Fruit fly (Drosophila melanogaster) whole organism, embryonic: ENCODE results near the gene IntS10.
A peak's percentile ranks its signal among the peaks of the same experiment; 100 is the strongest.

ENCODE experiments used
- Awh ChIP-seq: fragments of 200-800 bp; sonication (Bioruptor generic); IDR thresholded peaks from 2 replicates; pipeline ENCODE4, ENCODE4 v1.3.6; 2022; ENCODE audit warnings: missing biosample characterization, missing genetic modification characterization
- CG12219 ChIP-seq: fragments of 200-800 bp; sonication (Bioruptor generic); optimal IDR thresholded peaks from 3 replicates; lab custom pipeline; 2018; ENCODE audit warnings: missing biosample characterization, mild to moderate bottlenecking, missing genetic modification characterization
- CG1233 ChIP-seq: fragments of 200-800 bp; sonication (Bioruptor generic); optimal IDR thresholded peaks from 4 replicates; lab custom pipeline; 2018; ENCODE audit warnings: missing biosample characterization, mild to moderate bottlenecking, missing genetic modification characterization
- CG1529 ChIP-seq: fragments of 200-800 bp; sonication (Bioruptor generic); optimal IDR thresholded peaks from 3 replicates; lab custom pipeline; 2018; ENCODE audit warnings: missing biosample characterization, missing genetic modification characterization
- CG15479 ChIP-seq: fragments of 200-800 bp; sonication (Bioruptor generic); optimal IDR thresholded peaks from 3 replicates; lab custom pipeline; 2019; ENCODE audit warnings: missing biosample characterization, mild to moderate bottlenecking, missing genetic modification characterization, moderate library complexity
- CG16863 ChIP-seq: fragments of 200-800 bp; sonication (Bioruptor generic); optimal IDR thresholded peaks from 3 replicates; lab custom pipeline; 2016; ENCODE audit warnings: missing biosample characterization, missing genetic modification characterization
- CG17359 ChIP-seq: fragments of 200-800 bp; sonication (Bioruptor generic); optimal IDR thresholded peaks from 3 replicates; lab custom pipeline; 2018; ENCODE audit warnings: missing biosample characterization, mild to moderate bottlenecking, missing genetic modification characterization, moderate library complexity
- CG17912 ChIP-seq: fragments of 200-800 bp; sonication (Bioruptor generic); optimal IDR thresholded peaks from 2 replicates; lab custom pipeline; 2018; ENCODE audit warnings: missing biosample characterization, mild to moderate bottlenecking, missing genetic modification characterization
- CG18764 ChIP-seq: fragments of 200-800 bp; sonication (Bioruptor generic); optimal IDR thresholded peaks from 3 replicates; lab custom pipeline; 2016; ENCODE audit warnings: missing biosample characterization, missing genetic modification characterization
- CG2120 ChIP-seq: fragments of 200-800 bp; sonication (Bioruptor generic); optimal IDR thresholded peaks from 3 replicates; lab custom pipeline; 2016; ENCODE audit warnings: missing biosample characterization, missing genetic modification characterization
- CG30403 ChIP-seq: fragments of 200-800 bp; sonication (Bioruptor generic); optimal IDR thresholded peaks from 3 replicates; lab custom pipeline; 2016; ENCODE audit warnings: missing biosample characterization, missing genetic modification characterization
- CG3847 ChIP-seq: fragments of 200-800 bp; sonication (Bioruptor generic); IDR thresholded peaks from 2 replicates; pipeline ENCODE4 v1.3.6; 2022; ENCODE audit warnings: missing biosample characterization, missing genetic modification characterization
- CG3995 ChIP-seq: fragments of 200-800 bp; sonication (Bioruptor generic); optimal IDR thresholded peaks from 3 replicates; lab custom pipeline; 2016; ENCODE audit warnings: missing biosample characterization, missing genetic modification characterization
- CG7839 ChIP-seq: fragments of 200-800 bp; sonication (Bioruptor generic); optimal IDR thresholded peaks from 3 replicates; lab custom pipeline; 2018; ENCODE audit warnings: missing biosample characterization, mild to moderate bottlenecking, missing genetic modification characterization, moderate library complexity
- CG9817 ChIP-seq: fragments of 200-800 bp; sonication (Bioruptor generic); optimal IDR thresholded peaks from 2 replicates; lab custom pipeline; 2018; ENCODE audit warnings: missing biosample characterization, mild to moderate bottlenecking, missing genetic modification characterization, moderate library complexity
- CrebB ChIP-seq: fragments of 200-800 bp; sonication (Bioruptor generic); optimal IDR thresholded peaks from 3 replicates; lab custom pipeline; 2018; ENCODE audit warnings: missing biosample characterization, mild to moderate bottlenecking, missing genetic modification characterization
- Deaf1 ChIP-seq: fragments of 200-800 bp; optimal IDR thresholded peaks from 3 replicates; lab custom pipeline; 2019; ENCODE audit warnings: missing biosample characterization, mild to moderate bottlenecking, missing genetic modification characterization, moderate library complexity
- Dek ChIP-seq: fragments of 200-800 bp; sonication (Bioruptor generic); optimal IDR thresholded peaks from 3 replicates; lab custom pipeline; 2019; ENCODE audit warnings: missing biosample characterization, mild to moderate bottlenecking, missing genetic modification characterization, moderate library complexity
- Dfd ChIP-seq, 2 experiments: fragments of >200 bp; optimal IDR thresholded peaks; 2 replicates each; lab custom pipeline; 2017; ENCODE audit warnings: missing biosample characterization in 2 of 2, missing genetic modification characterization in 2 of 2
- E2f1 ChIP-seq: fragments of 200-800 bp; sonication (Bioruptor generic); IDR thresholded peaks from 2 replicates; pipeline ENCODE4 v1.3.6; 2022; ENCODE audit warnings: missing biosample characterization, missing genetic modification characterization
- E2f2 ChIP-seq: fragments of 200-800 bp; sonication (Bioruptor generic); IDR thresholded peaks from 2 replicates; pipeline ENCODE4 v1.3.6; 2022; ENCODE audit warnings: missing biosample characterization, missing genetic modification characterization
- ERR ChIP-seq: fragments of 200-800 bp; sonication (Bioruptor generic); optimal IDR thresholded peaks from 2 replicates; lab custom pipeline; 2016; ENCODE audit warnings: missing biosample characterization, missing genetic modification characterization
- Ets97D ChIP-seq: fragments of 200-800 bp; sonication (Bioruptor generic); optimal IDR thresholded peaks from 3 replicates; lab custom pipeline; 2016; ENCODE audit warnings: missing biosample characterization, missing genetic modification characterization
- Hsf ChIP-seq: fragments of 200-800 bp; sonication (Bioruptor generic); optimal IDR thresholded peaks from 3 replicates; lab custom pipeline; 2016; ENCODE audit warnings: missing biosample characterization, missing genetic modification characterization
- Lpt ChIP-seq: fragments of >200 bp; optimal IDR thresholded peaks from 2 replicates; lab custom pipeline; 2018; ENCODE audit warnings: missing biosample characterization, missing genetic modification characterization
- MBD-R2 ChIP-seq: fragments of 200-800 bp; sonication (Bioruptor generic); IDR thresholded peaks from 2 replicates; pipeline ENCODE4 v1.3.6; 2022; ENCODE audit warnings: missing biosample characterization, missing genetic modification characterization
- Med ChIP-seq: fragments of 200-800 bp; sonication (Bioruptor generic); peaks from one replicate; lab custom pipeline; 2016; ENCODE audit warnings: missing biosample characterization, missing genetic modification characterization, mild to moderate bottlenecking, inconsistent platforms, moderate library complexity
- NFAT ChIP-seq: fragments of 200-800 bp; sonication (Bioruptor generic); IDR thresholded peaks from 2 replicates; pipeline ENCODE4 v1.3.6; 2022; ENCODE audit warnings: missing biosample characterization, missing genetic modification characterization
- Nf-YC ChIP-seq: fragments of 200-800 bp; optimal IDR thresholded peaks from 3 replicates; lab custom pipeline; 2019; ENCODE audit warnings: missing biosample characterization, mild to moderate bottlenecking, missing genetic modification characterization, moderate library complexity
- Ptx1 ChIP-seq: fragments of 200-800 bp; sonication (Bioruptor generic); IDR thresholded peaks from 2 replicates; pipeline ENCODE4 v1.3.6; 2022; ENCODE audit warnings: missing biosample characterization, missing genetic modification characterization
- Sox102F ChIP-seq: fragments of 200-800 bp; sonication (Bioruptor generic); optimal IDR thresholded peaks from 2 replicates; lab custom pipeline; 2018; ENCODE audit warnings: missing biosample characterization, mild to moderate bottlenecking, missing genetic modification characterization, moderate library complexity
- Ssrp ChIP-seq: fragments of 200-800 bp; sonication (Bioruptor generic); optimal IDR thresholded peaks from 2 replicates; lab custom pipeline; 2018; ENCODE audit warnings: missing biosample characterization, mild to moderate bottlenecking, missing genetic modification characterization, moderate library complexity
- Stat92E ChIP-seq, 3 experiments: fragments of >200 bp in 2 of 3; fragments of 200-800 bp in 1 of 3; sonication (Bioruptor generic) in 1 of 3; optimal IDR thresholded peaks; 2 replicates each; lab custom pipeline; 2017 to 2019; ENCODE audit warnings: missing biosample characterization in 3 of 3, missing genetic modification characterization in 3 of 3, mild to moderate bottlenecking in 1 of 3, moderate library complexity in 1 of 3
- chinmo ChIP-seq: fragments of 200-800 bp; sonication (Bioruptor generic); IDR thresholded peaks from 4 replicates; pipeline ENCODE4 v1.3.6; 2022; ENCODE audit warnings: missing biosample characterization, missing genetic modification characterization; ENCODE audit not compliant: partially characterized antibody
- corto ChIP-seq: fragments of 200-800 bp; sonication (Bioruptor generic); optimal IDR thresholded peaks from 2 replicates; lab custom pipeline; 2016; ENCODE audit warnings: missing biosample characterization, mild to moderate bottlenecking, missing genetic modification characterization, moderate library complexity
- dm ChIP-seq: fragments of 200-800 bp; sonication (Bioruptor generic); optimal IDR thresholded peaks from 3 replicates; lab custom pipeline; 2016; ENCODE audit warnings: missing biosample characterization, missing genetic modification characterization
- dysf ChIP-seq: fragments of 200-800 bp; sonication (Bioruptor generic); IDR thresholded peaks from 3 replicates; pipeline ENCODE4 v1.3.6; 2022; ENCODE audit warnings: missing biosample characterization, missing genetic modification characterization
- esg ChIP-seq: fragments of 200-800 bp; sonication (Bioruptor generic); conservative IDR thresholded peaks from 2 replicates; pipeline ENCODE4 v1.3.6; 2022; ENCODE audit warnings: missing biosample characterization, missing genetic modification characterization
- gce ChIP-seq: fragments of 200-800 bp; sonication (Bioruptor generic); IDR thresholded peaks from 3 replicates; pipeline ENCODE4 v1.3.6; 2022; ENCODE audit warnings: missing biosample characterization, missing genetic modification characterization
- gsb ChIP-seq: fragments of 200-800 bp; sonication (Bioruptor generic); IDR thresholded peaks from 2 replicates; pipeline ENCODE4 v1.3.6; 2022; ENCODE audit warnings: missing biosample characterization, missing genetic modification characterization
- h ChIP-seq: fragments of >200 bp; optimal IDR thresholded peaks from 2 replicates; lab custom pipeline; 2017
- insv ChIP-seq, 2 experiments: fragments of 200-800 bp; sonication (Bioruptor generic); optimal IDR thresholded peaks; 3 replicates each; lab custom pipeline; 2016 to 2018; ENCODE audit warnings: missing biosample characterization in 2 of 2, missing genetic modification characterization in 2 of 2
- lmd ChIP-seq: fragments of 200-800 bp; sonication (Bioruptor generic); IDR thresholded peaks from 2 replicates; pipeline ENCODE4 v1.3.6; 2022; ENCODE audit warnings: missing biosample characterization, missing genetic modification characterization
- pb ChIP-seq: fragments of 200-800 bp; sonication (Bioruptor generic); optimal IDR thresholded peaks from 3 replicates; lab custom pipeline; 2016; ENCODE audit warnings: missing biosample characterization, missing genetic modification characterization
- peb ChIP-seq: fragments of 200-800 bp; sonication (Bioruptor generic); IDR thresholded peaks from 2 replicates; pipeline ENCODE4 v1.3.6; 2022; ENCODE audit warnings: missing biosample characterization, missing genetic modification characterization
- prd ChIP-seq, 3 experiments: fragments of >200 bp in 2 of 3; fragments of 200-800 bp in 1 of 3; sonication (Bioruptor generic) in 1 of 3; optimal IDR thresholded peaks in 2 of 3; IDR thresholded peaks in 1 of 3; 2 replicates in 2 of 3; 3 replicates in 1 of 3; pipeline versions ENCODE4 v1.3.6 to Lab custom; 2017 to 2022; ENCODE audit warnings: missing biosample characterization in 1 of 3, missing genetic modification characterization in 1 of 3
- pum ChIP-seq: fragments of 200-800 bp; sonication (Bioruptor generic); optimal IDR thresholded peaks from 2 replicates; lab custom pipeline; 2016; ENCODE audit warnings: missing biosample characterization, missing genetic modification characterization
- repo ChIP-seq: fragments of 200-800 bp; sonication (Bioruptor generic); optimal IDR thresholded peaks from 2 replicates; lab custom pipeline; 2016; ENCODE audit warnings: missing biosample characterization, missing genetic modification characterization
- sens ChIP-seq: fragments of 200-800 bp; sonication (Bioruptor generic); peaks from one replicate; lab custom pipeline; 2016; ENCODE audit warnings: missing biosample characterization, missing genetic modification characterization
- shn ChIP-seq: fragments of 200-800 bp; sonication (Bioruptor generic); optimal IDR thresholded peaks from 3 replicates; lab custom pipeline; 2016; ENCODE audit warnings: missing biosample characterization, missing genetic modification characterization
- sisA ChIP-seq: fragments of 200-800 bp; sonication (Bioruptor generic); IDR thresholded peaks from 2 replicates; pipeline ENCODE4 v1.3.6; 2022; ENCODE audit warnings: missing biosample characterization, missing genetic modification characterization
- unc-4 ChIP-seq: fragments of 200-800 bp; sonication (Bioruptor generic); IDR thresholded peaks from 2 replicates; pipeline ENCODE4 v1.3.6; 2022; ENCODE audit warnings: missing biosample characterization, missing genetic modification characterization; ENCODE audit not compliant: partially characterized antibody

Gene IntS10

DNA sequence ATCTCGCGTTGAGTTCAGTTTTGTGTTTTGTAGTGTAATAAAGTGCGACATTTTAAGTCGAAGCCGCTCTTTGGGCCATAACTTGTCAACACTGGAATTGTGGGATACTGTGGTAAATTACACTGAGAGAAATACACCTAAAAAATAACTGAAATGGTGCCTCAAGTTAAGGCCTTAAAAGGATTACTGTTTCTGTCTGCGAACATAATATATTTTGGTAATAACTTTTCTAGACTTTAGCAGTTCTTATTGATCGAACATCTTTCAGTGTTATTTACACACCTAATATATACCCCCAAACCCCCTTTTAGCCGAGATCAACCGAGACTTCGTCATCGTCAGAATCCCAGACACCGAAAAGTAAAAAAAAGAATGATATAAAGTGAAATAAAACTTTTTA lies 45.3 kb downstream of the IntS10 start (continued):
- peak; percentile 12 for TF ChIP-seq Hsf (GFP tag; lab: Kevin White, UChicago)
- TF ChIP-seq Med (GFP tag; lab: Kevin White, UChicago): peak; percentile 87
- peak; percentile 16 for TF ChIP-seq CG1529 (GFP tag; lab: Kevin White, UChicago)
- no peak for TF ChIP-seq Stat92E (GFP tag; optimal IDR thresholded peaks at IDR 0.05; lab: Kevin White, UChicago)
- TF ChIP-seq E2f1: no peak
- peak; percentile 43 for TF ChIP-seq CG2120 (GFP tag; lab: Kevin White, UChicago)
- no peak for TF ChIP-seq Ets97D (GFP tag; lab: Kevin White, UChicago)
- TF ChIP-seq dysf (GFP tag; lab: Robert Waterston, UW): 0 out of 3 replicates have a peak, but pooled peaks have one; percentile 25
- TF ChIP-seq sens (GFP tag; lab: Kevin White, UChicago): peak; percentile 83
- TF ChIP-seq Ssrp (tag; lab: Kevin White, UChicago): peak; percentile 45
- no peak for TF ChIP-seq pb (GFP tag; lab: Kevin White, UChicago)
- TF ChIP-seq corto: no peak
- TF ChIP-seq Dfd (GFP tag; optimal IDR thresholded peaks at IDR 0.05; lab: Kevin White, UChicago): no peak
- TF ChIP-seq Ptx1 (GFP tag; lab: Robert Waterston, UW): 0 out of 2 replicates have a peak, but pooled peaks have one; percentile 27
- no peak for TF ChIP-seq unc-4
- peak; percentile 45; the same call in 1 of the 2 replicates for TF ChIP-seq sisA
- no peak for TF ChIP-seq Deaf1 (tag; lab: Kevin White, UChicago)
- TF ChIP-seq insv (GFP tag; optimal IDR thresholded peaks at IDR 0.05; lab: Kevin White, UChicago): no peak
- TF ChIP-seq Dek: no peak
- TF ChIP-seq CG30403 (GFP tag; lab: Kevin White, UChicago): peak; percentile 26
- TF ChIP-seq Sox102F (GFP tag; lab: Kevin White, UChicago): peak; percentile 57
- no peak for TF ChIP-seq CG1233 (GFP tag; lab: Kevin White, UChicago)
- no peak for TF ChIP-seq CG3847 (GFP tag; lab: Robert Waterston, UW)
- TF ChIP-seq shn (GFP tag; lab: Kevin White, UChicago): no peak
- TF ChIP-seq repo: no peak
- TF ChIP-seq esg (GFP tag; lab: Robert Waterston, UW): no peak
- TF ChIP-seq peb (GFP tag; lab: Robert Waterston, UW): no peak
- TF ChIP-seq h (lab: Kevin White, UChicago): no peak
- TF ChIP-seq lmd (GFP tag; lab: Robert Waterston, UW): no peak; the same call in 1 of the 2 replicates
- TF ChIP-seq prd (optimal IDR thresholded peaks at IDR 0.05; lab: Kevin White, UChicago): no peak
- peak; percentile 34; the same call in 1 of the 3 replicates for TF ChIP-seq prd (GFP tag; IDR thresholded peaks at IDR 0.05; lab: Robert Waterston, UW)
- TF ChIP-seq NFAT (GFP tag; lab: Robert Waterston, UW): no peak
- no peak for TF ChIP-seq ERR (GFP tag; lab: Kevin White, UChicago)
- TF ChIP-seq MBD-R2 (GFP tag; lab: Robert Waterston, UW): no peak
- no peak for TF ChIP-seq chinmo (GFP tag; lab: Robert Waterston, UW)
- no peak for TF ChIP-seq CG16863
- no peak for TF ChIP-seq E2f2 (GFP tag; lab: Robert Waterston, UW)
- TF ChIP-seq gce: no peak
- no peak for TF ChIP-seq CrebB (tag; lab: Kevin White, UChicago)
- no peak for TF ChIP-seq CG3995 (GFP tag; lab: Kevin White, UChicago)
- TF ChIP-seq CG7839 (tag; lab: Kevin White, UChicago): peak; percentile 50
- TF ChIP-seq CG18764: no peak
- no peak for TF ChIP-seq dm (GFP tag; lab: Kevin White, UChicago)
- no peak for TF ChIP-seq gsb (GFP tag; lab: Robert Waterston, UW)
- TF ChIP-seq Lpt (GFP tag; lab: Kevin White, UChicago): no peak
- TF ChIP-seq CG15479: no peak
- TF ChIP-seq CG17359 (tag; lab: Kevin White, UChicago): no peak
- no peak for TF ChIP-seq Nf-YC (tag; lab: Kevin White, UChicago)
- peak; percentile 80 for TF ChIP-seq Awh (GFP tag; lab: Robert Waterston, UW)
- peak; percentile 2 for TF ChIP-seq pum (GFP tag; lab: Kevin White, UChicago)
- TF ChIP-seq CG12219 (GFP tag; lab: Kevin White, UChicago): peak; percentile 27
- TF ChIP-seq CG9817 (tag; lab: Kevin White, UChicago): no peak
- no peak for TF ChIP-seq CG17912 (GFP tag; lab: Kevin White, UChicago)
